Worm (Caenorhabditis elegans): ENCODE results near the gene lgc-43.

DNA sequence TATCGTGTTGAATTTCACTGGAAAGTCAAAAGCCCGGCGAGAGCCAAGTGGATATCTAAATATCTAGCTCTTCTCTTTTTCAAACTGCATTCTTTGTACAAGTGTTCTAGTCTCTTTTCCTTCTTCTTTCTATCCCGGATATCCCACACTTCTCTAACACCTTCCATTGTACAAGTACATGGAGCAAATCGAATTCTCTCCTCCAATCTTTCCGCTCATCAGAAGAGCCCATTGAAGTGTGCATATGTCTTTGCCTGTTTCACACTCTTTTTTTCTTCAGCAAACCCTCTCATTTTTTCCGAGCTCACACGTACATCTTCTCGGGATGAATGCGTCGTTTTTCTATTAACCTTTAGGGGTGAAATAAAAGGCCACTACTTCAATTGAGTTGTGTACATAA, 5.0 kb upstream of the lgc-43 start:
- TF ChIP-seq nfya-1 (tag; optimal IDR thresholded peaks at IDR 0.05; ENCODE audit: insufficient read depth) = no peak
- TF ChIP-seq lsy-12 (tag; optimal IDR thresholded peaks at IDR 0.05) = no peak
- no peak for TF ChIP-seq nhr-25 (tag; optimal IDR thresholded peaks at IDR 0.05)
- TF ChIP-seq unc-62 (GFP tag; optimal IDR thresholded peaks at IDR 0.05) = no peak
- no peak for TF ChIP-seq elt-2 (tag; optimal IDR thresholded peaks at IDR 0.05)
- no peak for TF ChIP-seq pqm-1 (tag; optimal IDR thresholded peaks at IDR 0.05)
- TF ChIP-seq ama-1 (optimal IDR thresholded peaks at IDR 0.05) = no peak
- no peak for TF ChIP-seq snpc-4 (tag; optimal IDR thresholded peaks at IDR 0.05)
- TF ChIP-seq nhr-237 (tag; optimal IDR thresholded peaks at IDR 0.05) = no peak
- no peak for TF ChIP-seq jun-1 (tag; optimal IDR thresholded peaks at IDR 0.05)
